Fruit fly (Drosophila melanogaster) whole organism, embryonic: Measurements from ENCODE around the gene Alp5.

ENCODE experiments used
- Atf6 ChIP-seq: fragments of 200-800 bp; sonication (Bioruptor generic); IDR thresholded peaks from 2 replicates; pipeline ENCODE4 v1.3.6; 2022; ENCODE audit warnings: missing biosample characterization, missing genetic modification characterization
- Bdp1 ChIP-seq: fragments of 200-800 bp; sonication (Bioruptor generic); optimal IDR thresholded peaks from 3 replicates; lab custom pipeline; 2016; ENCODE audit warnings: missing biosample characterization, missing genetic modification characterization
- CG10209 ChIP-seq: fragments of 200-800 bp; sonication (Bioruptor generic); optimal IDR thresholded peaks from 3 replicates; lab custom pipeline; 2017; ENCODE audit warnings: missing biosample characterization, mild to moderate bottlenecking, missing genetic modification characterization, missing genetic modification reagents
- CG11398 ChIP-seq: fragments of 200-800 bp; sonication (Bioruptor generic); optimal IDR thresholded peaks from 2 replicates; lab custom pipeline; 2016; ENCODE audit warnings: missing biosample characterization, missing genetic modification characterization
- CG13424 ChIP-seq: fragments of 200-800 bp; sonication (Bioruptor generic); optimal IDR thresholded peaks from 2 replicates; lab custom pipeline; 2019; ENCODE audit warnings: missing biosample characterization, mild to moderate bottlenecking, missing genetic modification characterization, moderate library complexity
- CG13624 ChIP-seq: fragments of 200-800 bp; sonication (Bioruptor generic); optimal IDR thresholded peaks from 2 replicates; lab custom pipeline; 2016; ENCODE audit warnings: missing biosample characterization, missing genetic modification characterization
- CG13775 ChIP-seq: fragments of 200-800 bp; sonication (Bioruptor generic); optimal IDR thresholded peaks from 3 replicates; lab custom pipeline; 2017; ENCODE audit warnings: missing biosample characterization, mild to moderate bottlenecking, missing genetic modification characterization
- CG14710 ChIP-seq: fragments of 200-800 bp; sonication (Bioruptor generic); optimal IDR thresholded peaks from 3 replicates; lab custom pipeline; 2019; ENCODE audit warnings: missing biosample characterization, mild to moderate bottlenecking, missing genetic modification characterization, moderate library complexity
- CG15479 ChIP-seq: fragments of 200-800 bp; sonication (Bioruptor generic); optimal IDR thresholded peaks from 3 replicates; lab custom pipeline; 2019; ENCODE audit warnings: missing biosample characterization, mild to moderate bottlenecking, missing genetic modification characterization, moderate library complexity
- CG15696 ChIP-seq: fragments of 200-800 bp; sonication (Bioruptor generic); optimal IDR thresholded peaks from 2 replicates; lab custom pipeline; 2019; ENCODE audit warnings: missing biosample characterization, mild to moderate bottlenecking, missing genetic modification characterization, moderate library complexity
- CG16779 ChIP-seq: fragments of 200-800 bp; sonication (Bioruptor generic); IDR thresholded peaks from 2 replicates; pipeline ENCODE4 v1.3.6; 2022; ENCODE audit warnings: missing biosample characterization, missing genetic modification characterization
- CG16863 ChIP-seq: fragments of 200-800 bp; sonication (Bioruptor generic); optimal IDR thresholded peaks from 3 replicates; lab custom pipeline; 2016; ENCODE audit warnings: missing biosample characterization, missing genetic modification characterization
- CG17612 ChIP-seq: fragments of 200-800 bp; sonication (Bioruptor generic); IDR thresholded peaks from 2 replicates; pipeline ENCODE4 v1.3.6; 2022; ENCODE audit warnings: missing biosample characterization, missing genetic modification characterization
- CG17802 ChIP-seq: fragments of 200-800 bp; sonication (Bioruptor generic); optimal IDR thresholded peaks from 2 replicates; lab custom pipeline; 2018; ENCODE audit warnings: missing biosample characterization, mild to moderate bottlenecking, missing genetic modification characterization, moderate library complexity
- CG31441 ChIP-seq: fragments of 200-800 bp; sonication (Bioruptor generic); IDR thresholded peaks from 2 replicates; pipeline ENCODE4 v1.3.6; 2022; ENCODE audit warnings: missing biosample characterization, missing genetic modification characterization
- CG6689 ChIP-seq: fragments of 200-800 bp; sonication (Bioruptor generic); IDR thresholded peaks from 2 replicates; pipeline ENCODE4 v1.3.6; 2022; ENCODE audit warnings: missing biosample characterization, missing genetic modification characterization
- CG6854 ChIP-seq: fragments of 200-800 bp; sonication (Bioruptor generic); optimal IDR thresholded peaks from 3 replicates; lab custom pipeline; 2017; ENCODE audit warnings: missing biosample characterization, mild to moderate bottlenecking, missing genetic modification characterization
- CG7928 ChIP-seq: fragments of 200-800 bp; sonication (Bioruptor generic); optimal IDR thresholded peaks from 2 replicates; lab custom pipeline; 2017; ENCODE audit warnings: missing biosample characterization, mild to moderate bottlenecking, missing genetic modification characterization
- CG9215 ChIP-seq: fragments of 200-800 bp; sonication (Bioruptor generic); IDR thresholded peaks from 2 replicates; pipeline ENCODE4 v1.3.6; 2022; ENCODE audit warnings: missing biosample characterization, missing genetic modification characterization
- Doc3 ChIP-seq: fragments of 200-800 bp; sonication (Bioruptor generic); IDR thresholded peaks from 3 replicates; pipeline ENCODE4 v1.3.6; 2022; ENCODE audit warnings: missing biosample characterization, missing genetic modification characterization; ENCODE audit not compliant: partially characterized antibody
- Elba2 ChIP-seq: fragments of 200-800 bp; sonication (Bioruptor generic); optimal IDR thresholded peaks from 3 replicates; lab custom pipeline; 2016; ENCODE audit warnings: missing biosample characterization, missing genetic modification characterization
- HLH54F ChIP-seq: fragments of 200-800 bp; sonication (Bioruptor generic); optimal IDR thresholded peaks from 3 replicates; lab custom pipeline; 2016; ENCODE audit warnings: missing biosample characterization, missing genetic modification characterization
- HmgD ChIP-seq: fragments of 200-800 bp; sonication (Bioruptor generic); optimal IDR thresholded peaks from 3 replicates; lab custom pipeline; 2016; ENCODE audit warnings: missing biosample characterization, missing genetic modification characterization
- Hr3 ChIP-seq: fragments of 200-800 bp; sonication (Bioruptor generic); optimal IDR thresholded peaks from 3 replicates; lab custom pipeline; 2016; ENCODE audit warnings: missing biosample characterization, missing genetic modification characterization
- Hr39 ChIP-seq: fragments of >200 bp; optimal IDR thresholded peaks from 2 replicates; lab custom pipeline; 2017
- MBD-R2 ChIP-seq: fragments of 200-800 bp; sonication (Bioruptor generic); IDR thresholded peaks from 2 replicates; pipeline ENCODE4 v1.3.6; 2022; ENCODE audit warnings: missing biosample characterization, missing genetic modification characterization
- NC2α ChIP-seq: fragments of 200-800 bp; sonication (Bioruptor generic); optimal IDR thresholded peaks from 2 replicates; lab custom pipeline; 2016; ENCODE audit warnings: missing biosample characterization, missing genetic modification characterization
- Scr ChIP-seq: fragments of 200-800 bp; sonication (Bioruptor generic); IDR thresholded peaks from 2 replicates; pipeline ENCODE4 v1.3.6; 2022; ENCODE audit warnings: missing biosample characterization, missing genetic modification characterization; ENCODE audit not compliant: partially characterized antibody
- Sox100B ChIP-seq: fragments of 200-800 bp; sonication (Bioruptor generic); optimal IDR thresholded peaks from 3 replicates; lab custom pipeline; 2018; ENCODE audit warnings: missing biosample characterization, mild to moderate bottlenecking, missing genetic modification characterization
- bigmax ChIP-seq: fragments of 200-800 bp; sonication (Bioruptor generic); optimal IDR thresholded peaks from 2 replicates; lab custom pipeline; 2018; ENCODE audit warnings: missing biosample characterization, mild to moderate bottlenecking, missing genetic modification characterization
- bowl ChIP-seq: fragments of 200-800 bp; sonication (Bioruptor generic); IDR thresholded peaks from 2 replicates; pipeline ENCODE4 v1.3.6; 2022; ENCODE audit warnings: missing biosample characterization, missing genetic modification characterization
- chif ChIP-seq, 2 experiments: fragments of 200-800 bp; sonication (Bioruptor generic); optimal IDR thresholded peaks; 3 replicates each; lab custom pipeline; 2016; ENCODE audit warnings: missing biosample characterization in 2 of 2, missing genetic modification characterization in 2 of 2
- dm ChIP-seq: fragments of 200-800 bp; sonication (Bioruptor generic); optimal IDR thresholded peaks from 3 replicates; lab custom pipeline; 2016; ENCODE audit warnings: missing biosample characterization, missing genetic modification characterization
- eve ChIP-seq, 2 experiments: fragments of >200 bp; optimal IDR thresholded peaks; 2 replicates each; lab custom pipeline; 2017; ENCODE audit warnings: missing biosample characterization in 2 of 2, missing genetic modification characterization in 2 of 2
- fd64A ChIP-seq: fragments of 200-800 bp; sonication (Bioruptor generic); optimal IDR thresholded peaks from 3 replicates; lab custom pipeline; 2018; ENCODE audit warnings: missing biosample characterization, mild to moderate bottlenecking, missing genetic modification characterization
- fu2 ChIP-seq: fragments of 200-800 bp; sonication (Bioruptor generic); optimal IDR thresholded peaks from 2 replicates; lab custom pipeline; 2016; ENCODE audit warnings: missing biosample characterization, missing genetic modification characterization
- grn ChIP-seq: fragments of 200-800 bp; sonication (Bioruptor generic); optimal IDR thresholded peaks from 3 replicates; lab custom pipeline; 2017; ENCODE audit warnings: missing biosample characterization, missing genetic modification characterization
- ken ChIP-seq: fragments of 200-800 bp; sonication (Bioruptor generic); IDR thresholded peaks from 3 replicates; pipeline ENCODE4 v1.3.6; 2022; ENCODE audit warnings: missing biosample characterization, missing genetic modification characterization
- lmd ChIP-seq: fragments of 200-800 bp; sonication (Bioruptor generic); IDR thresholded peaks from 2 replicates; pipeline ENCODE4 v1.3.6; 2022; ENCODE audit warnings: missing biosample characterization, missing genetic modification characterization
- lov ChIP-seq, 2 experiments: fragments of 200-800 bp in 1 of 2; fragments of >200 bp in 1 of 2; sonication (Bioruptor generic) in 1 of 2; IDR thresholded peaks in 1 of 2; optimal IDR thresholded peaks in 1 of 2; 2 replicates in 1 of 2; 3 replicates in 1 of 2; pipeline versions ENCODE4 v1.3.6 to Lab custom; 2017 to 2022; ENCODE audit warnings: missing biosample characterization in 1 of 2, missing genetic modification characterization in 1 of 2
- luna ChIP-seq: fragments of 200-800 bp; sonication (Bioruptor generic); optimal IDR thresholded peaks from 2 replicates; lab custom pipeline; 2016; ENCODE audit warnings: missing biosample characterization, missing genetic modification characterization
- p53 ChIP-seq: fragments of 200-800 bp; sonication (Bioruptor generic); optimal IDR thresholded peaks from 2 replicates; lab custom pipeline; 2016; ENCODE audit warnings: missing biosample characterization, missing genetic modification characterization
- rib ChIP-seq: fragments of 200-800 bp; sonication (Bioruptor generic); IDR thresholded peaks from 2 replicates; pipeline ENCODE4 v1.3.6; 2022; ENCODE audit warnings: missing biosample characterization, missing genetic modification characterization
- ro ChIP-seq: fragments of 200-800 bp; sonication (Bioruptor generic); IDR thresholded peaks from 2 replicates; pipeline ENCODE4 v1.3.6; 2022; ENCODE audit warnings: missing biosample characterization, missing genetic modification characterization
- shn ChIP-seq: fragments of 200-800 bp; sonication (Bioruptor generic); optimal IDR thresholded peaks from 3 replicates; lab custom pipeline; 2016; ENCODE audit warnings: missing biosample characterization, missing genetic modification characterization
- stc ChIP-seq: fragments of 200-800 bp; sonication (Bioruptor generic); IDR thresholded peaks from 2 replicates; pipeline ENCODE4 v1.3.6; 2022; ENCODE audit warnings: missing biosample characterization, missing genetic modification characterization
- tin ChIP-seq: fragments of 200-800 bp; sonication (Bioruptor generic); optimal IDR thresholded peaks from 3 replicates; lab custom pipeline; 2016; ENCODE audit warnings: missing biosample characterization, missing genetic modification characterization
- toy ChIP-seq: fragments of 200-800 bp; sonication (Bioruptor generic); IDR thresholded peaks from 2 replicates; pipeline ENCODE4 v1.3.6; 2022; ENCODE audit warnings: missing biosample characterization, missing genetic modification characterization
- unc-4 ChIP-seq: fragments of 200-800 bp; sonication (Bioruptor generic); IDR thresholded peaks from 2 replicates; pipeline ENCODE4 v1.3.6; 2022; ENCODE audit warnings: missing biosample characterization, missing genetic modification characterization; ENCODE audit not compliant: partially characterized antibody
- usp ChIP-seq: fragments of >200 bp; optimal IDR thresholded peaks from 2 replicates; lab custom pipeline; 2017; ENCODE audit warnings: missing biosample characterization, missing genetic modification characterization
- wek ChIP-seq: fragments of 200-800 bp; sonication (Bioruptor generic); optimal IDR thresholded peaks from 3 replicates; lab custom pipeline; 2018; ENCODE audit warnings: missing biosample characterization, mild to moderate bottlenecking, missing genetic modification characterization, moderate library complexity
- zen2 ChIP-seq: fragments of 200-800 bp; sonication (Bioruptor generic); IDR thresholded peaks from 3 replicates; pipeline ENCODE4 v1.3.6; 2022; ENCODE audit warnings: missing biosample characterization, missing genetic modification characterization; ENCODE audit not compliant: partially characterized antibody

Gene Alp5

dm6 chr3R:20989657-20990056, 17.1 kb downstream of the Alp5 start (continued):
- TF ChIP-seq p53 (GFP tag; lab: Kevin White, UChicago) (peak; percentile 19), HLH54F (peak; percentile 26), luna (GFP tag; lab: Kevin White, UChicago) (peak; percentile 32), CG13424 (tag; lab: Kevin White, UChicago) (peak; percentile 72), toy (no peak), fu2 (GFP tag; lab: Kevin White, UChicago) (peak; percentile 37), CG14710 (tag; lab: Kevin White, UChicago) (peak; percentile 20), Doc3 (GFP tag; lab: Robert Waterston, UW) (no peak), CG17802 (tag; lab: Kevin White, UChicago) (no peak), zen2 (GFP tag; lab: Robert Waterston, UW) (no peak), NC2α (GFP tag; lab: Kevin White, UChicago) (no peak), bigmax (GFP tag; lab: Kevin White, UChicago) (no peak), usp (GFP tag; lab: Kevin White, UChicago) (no peak), tin (GFP tag; lab: Kevin White, UChicago) (peak; percentile 13), stc (no peak), CG6854 (GFP tag; lab: Kevin White, UChicago) (peak; percentile 34), CG10209 (GFP tag; lab: Kevin White, UChicago) (peak; percentile 49), MBD-R2 (GFP tag; lab: Robert Waterston, UW) (no peak; the same call in 1 of the 2 replicates), Atf6 (GFP tag; lab: Robert Waterston, UW) (peak; percentile 67; the same call in 1 of the 2 replicates), rib (GFP tag; lab: Robert Waterston, UW) (no peak), CG13775 (GFP tag; lab: Kevin White, UChicago) (peak; percentile 37), CG15696 (tag; lab: Kevin White, UChicago) (peak; percentile 33), Elba2 (GFP tag; lab: Kevin White, UChicago) (no peak), shn (GFP tag; lab: Kevin White, UChicago) (peak; percentile 42), CG6689 (GFP tag; lab: Robert Waterston, UW) (peak; percentile 56), Sox100B (GFP tag; lab: Kevin White, UChicago) (peak; percentile 67), CG16863 (peak; percentile 23), ken (GFP tag; lab: Robert Waterston, UW) (no peak), Scr (GFP tag; lab: Robert Waterston, UW) (no peak), eve (GFP tag; optimal IDR thresholded peaks at IDR 0.05; lab: Kevin White, UChicago) (no peak), wek (GFP tag; lab: Kevin White, UChicago) (no peak), CG15479 (GFP tag; lab: Kevin White, UChicago) (no peak), ro (GFP tag; lab: Robert Waterston, UW) (no peak), unc-4 (GFP tag; lab: Robert Waterston, UW) (no peak), CG16779 (GFP tag; lab: Robert Waterston, UW) (no peak), CG7928 (GFP tag; lab: Kevin White, UChicago) (no peak), lov (optimal IDR thresholded peaks at IDR 0.05; lab: Kevin White, UChicago) (no peak), lov (GFP tag; IDR thresholded peaks at IDR 0.05; lab: Robert Waterston, UW) (no peak), HmgD (no peak), dm (peak; percentile 3), grn (GFP tag; lab: Kevin White, UChicago) (no peak), CG11398 (GFP tag; lab: Kevin White, UChicago) (peak; percentile 33), Hr3 (GFP tag; lab: Kevin White, UChicago) (peak; percentile 42), lmd (GFP tag; lab: Robert Waterston, UW) (peak; percentile 70), CG9215 (GFP tag; lab: Robert Waterston, UW) (peak; percentile 71), Hr39 (lab: Kevin White, UChicago) (no peak), CG31441 (peak; percentile 73), CG13624 (GFP tag; lab: Kevin White, UChicago) (peak; percentile 67), Bdp1 (GFP tag; lab: Kevin White, UChicago) (no peak), bowl (no peak), CG17612 (GFP tag; lab: Robert Waterston, UW) (no peak), chif (GFP tag; optimal IDR thresholded peaks at IDR 0.05; lab: Kevin White, UChicago) (peak in 1 of 2 experiments; percentile 40), fd64A (GFP tag; lab: Kevin White, UChicago) (no peak)
